Fruit fly (Drosophila melanogaster) whole organism, pupa: ENCODE measurements around the gene CG1622.

Experiments used
- CG10348 ChIP-seq: fragments of 200-800 bp; sonication (Bioruptor generic); IDR thresholded peaks from 2 replicates; pipeline ENCODE4 v1.3.6; 2022; ENCODE audit warnings: missing biosample characterization, missing genetic modification characterization
- CG12605 ChIP-seq: fragments of 200-800 bp; sonication (Bioruptor generic); IDR thresholded peaks from 2 replicates; pipeline ENCODE4 v1.3.6; 2022; ENCODE audit warnings: missing biosample characterization, missing genetic modification characterization
- CG13204 ChIP-seq: fragments of 200-800 bp; sonication (Bioruptor generic); optimal IDR thresholded peaks from 2 replicates; lab custom pipeline; 2018; ENCODE audit warnings: missing biosample characterization, mild to moderate bottlenecking, missing genetic modification characterization, moderate library complexity
- CG14655 ChIP-seq: fragments of 200-800 bp; sonication (Bioruptor generic); optimal IDR thresholded peaks from 3 replicates; lab custom pipeline; 2017; ENCODE audit warnings: mild to moderate bottlenecking, missing biosample characterization, missing genetic modification reagents, missing genetic modification characterization
- CG15710 ChIP-seq: fragments of 200-800 bp; sonication (Bioruptor generic); optimal IDR thresholded peaks from 2 replicates; lab custom pipeline; 2018; ENCODE audit warnings: missing biosample characterization, mild to moderate bottlenecking, missing genetic modification characterization, moderate library complexity
- CG17806 ChIP-seq: fragments of 200-800 bp; sonication (Bioruptor generic); optimal IDR thresholded peaks from 2 replicates; lab custom pipeline; 2018; ENCODE audit warnings: missing biosample characterization, mild to moderate bottlenecking, missing genetic modification characterization, moderate library complexity
- CG32121 ChIP-seq: fragments of 200-800 bp; sonication (Bioruptor generic); IDR thresholded peaks from 2 replicates; pipeline ENCODE4 v1.3.6; 2022; ENCODE audit warnings: missing biosample characterization, missing genetic modification characterization
- CG34367 ChIP-seq: fragments of 200-800 bp; sonication (Bioruptor generic); optimal IDR thresholded peaks from 2 replicates; lab custom pipeline; 2018; ENCODE audit warnings: missing biosample characterization, mild to moderate bottlenecking, missing genetic modification characterization
- CG4496 ChIP-seq: fragments of 200-800 bp; sonication (Bioruptor generic); IDR thresholded peaks from 3 replicates; pipeline ENCODE4 v1.3.6; 2022; ENCODE audit warnings: missing biosample characterization, missing genetic modification characterization
- CG8159 ChIP-seq: fragments of 200-800 bp; sonication (Bioruptor generic); optimal IDR thresholded peaks from 3 replicates; lab custom pipeline; 2018; ENCODE audit warnings: missing biosample characterization, mild to moderate bottlenecking, missing genetic modification characterization, moderate library complexity
- CG8301 ChIP-seq: fragments of 200-800 bp; sonication (Bioruptor generic); optimal IDR thresholded peaks from 2 replicates; lab custom pipeline; 2018; ENCODE audit warnings: missing biosample characterization, mild to moderate bottlenecking, missing genetic modification characterization
- CG9948 ChIP-seq: fragments of 200-800 bp; sonication (Bioruptor generic); optimal IDR thresholded peaks from 2 replicates; lab custom pipeline; 2018; ENCODE audit warnings: missing biosample characterization, mild to moderate bottlenecking, missing genetic modification characterization, moderate library complexity
- D1 ChIP-seq: fragments of 200-800 bp; sonication (Bioruptor generic); optimal IDR thresholded peaks from 2 replicates; lab custom pipeline; 2018; ENCODE audit warnings: missing biosample characterization, mild to moderate bottlenecking, missing genetic modification characterization, moderate library complexity
- EcR ChIP-seq: fragments of 200-800 bp; sonication (Bioruptor generic); optimal IDR thresholded peaks from 3 replicates; lab custom pipeline; 2019; ENCODE audit warnings: missing biosample characterization, missing genetic modification characterization, mild to moderate bottlenecking, moderate library complexity, missing genetic modification reagents
- Ets98B ChIP-seq: fragments of 200-800 bp; sonication (Bioruptor generic); IDR thresholded peaks from 2 replicates; pipeline ENCODE4 v1.3.6; 2022; ENCODE audit warnings: missing biosample characterization, missing genetic modification characterization
- Pif1A ChIP-seq: fragments of 200-800 bp; sonication (Bioruptor generic); optimal IDR thresholded peaks from 3 replicates; lab custom pipeline; 2016; ENCODE audit warnings: missing biosample characterization, missing genetic modification characterization
- Pif1B ChIP-seq: fragments of 200-800 bp; sonication (Bioruptor generic); optimal IDR thresholded peaks from 3 replicates; lab custom pipeline; 2016; ENCODE audit warnings: missing biosample characterization, missing genetic modification characterization
- Snoo ChIP-seq: fragments of 200-800 bp; sonication (Bioruptor generic); optimal IDR thresholded peaks from 3 replicates; lab custom pipeline; 2017; ENCODE audit warnings: missing biosample characterization, mild to moderate bottlenecking, missing genetic modification characterization, inconsistent platforms
- fd96Ca ChIP-seq: fragments of 200-800 bp; sonication (Bioruptor generic); IDR thresholded peaks from 3 replicates; pipeline ENCODE4 v1.3.6; 2022; ENCODE audit warnings: missing biosample characterization, missing genetic modification characterization
- gl ChIP-seq: fragments of 200-800 bp; sonication (Bioruptor generic); optimal IDR thresholded peaks from 2 replicates; lab custom pipeline; 2018; ENCODE audit warnings: missing biosample characterization, mild to moderate bottlenecking, missing genetic modification characterization
- rn ChIP-seq: fragments of 200-800 bp; sonication (Bioruptor generic); IDR thresholded peaks from 2 replicates; pipeline ENCODE4 v1.3.6; 2022; ENCODE audit warnings: missing biosample characterization, missing genetic modification characterization

The CG1622 gene

dm6 chrX:13313133-13313532, 16.3 kb downstream of the CG1622 start:
- TF ChIP-seq Pif1B (no peak), CG17806 (tag; lab: Kevin White, UChicago) (no peak), CG15710 (tag; lab: Kevin White, UChicago) (no peak), Snoo (tag; lab: Kevin White, UChicago) (no peak), fd96Ca (GFP tag; lab: Robert Waterston, UW) (no peak), CG8159 (no peak), CG4496 (GFP tag; lab: Robert Waterston, UW) (0 out of 3 replicates have a peak, but pooled peaks have one; percentile 16)
- TF ChIP-seq, all 21 proteins: peak for 1

DNA sequence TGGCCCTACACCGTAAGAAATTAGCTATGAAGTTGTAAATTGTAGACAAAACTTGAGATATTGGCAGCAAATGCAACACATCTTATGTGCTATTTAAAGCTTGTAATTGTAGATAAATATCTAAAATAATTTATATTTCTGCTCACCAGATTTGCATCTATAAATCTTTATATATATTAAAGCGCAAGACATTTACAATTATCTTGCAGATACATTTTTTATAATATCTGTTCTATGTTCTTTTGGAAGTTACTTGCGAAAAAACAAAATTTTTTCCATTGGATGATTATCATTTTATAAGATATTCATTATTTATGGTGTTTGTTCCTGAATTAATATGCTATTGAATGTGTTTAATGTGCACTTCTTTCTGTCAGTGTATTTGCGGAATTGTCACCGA, 17.4 kb downstream of the CG1622 start:
- TF ChIP-seq CG17806 (tag; lab: Kevin White, UChicago): peak; percentile 48
- TF ChIP-seq CG13204 (GFP tag; lab: Kevin White, UChicago): no peak
- peak; percentile 54 for TF ChIP-seq CG14655 (GFP tag; lab: Kevin White, UChicago)
- no peak for TF ChIP-seq CG10348 (GFP tag; lab: Robert Waterston, UW)
- no peak for TF ChIP-seq D1 (tag; lab: Kevin White, UChicago)
- TF ChIP-seq Ets98B (GFP tag; lab: Robert Waterston, UW): no peak
- TF ChIP-seq CG8159: peak; percentile 58
- TF ChIP-seq CG9948 (tag; lab: Kevin White, UChicago): peak; percentile 51
- peak; percentile 36 for TF ChIP-seq CG15710 (tag; lab: Kevin White, UChicago)
- no peak for TF ChIP-seq Pif1A (GFP tag; lab: Kevin White, UChicago)
- peak; percentile 21 for TF ChIP-seq CG8301 (tag; lab: Kevin White, UChicago)
- no peak for TF ChIP-seq CG32121 (GFP tag; lab: Robert Waterston, UW)
- no peak for TF ChIP-seq EcR
- no peak for TF ChIP-seq rn (GFP tag; lab: Robert Waterston, UW)
- TF ChIP-seq CG34367 (tag; lab: Kevin White, UChicago): peak; percentile 22
- no peak for TF ChIP-seq Pif1B
- no peak for TF ChIP-seq CG12605
- no peak for TF ChIP-seq Snoo (tag; lab: Kevin White, UChicago)
- TF ChIP-seq, all 21 proteins: peak for 7

- peak; percentile 37 for TF ChIP-seq Pif1B
- TF ChIP-seq CG4496 (GFP tag; lab: Robert Waterston, UW): 0 out of 3 replicates have a peak, but pooled peaks have one; percentile 42
- no peak for TF ChIP-seq CG15710 (tag; lab: Kevin White, UChicago)
- peak; percentile 54; the same call in 1 of the 2 replicates for TF ChIP-seq CG32121 (GFP tag; lab: Robert Waterston, UW)
- no peak for TF ChIP-seq CG34367 (tag; lab: Kevin White, UChicago)
- no peak for TF ChIP-seq CG8301 (tag; lab: Kevin White, UChicago)
- peak; percentile 11 for TF ChIP-seq CG14655 (GFP tag; lab: Kevin White, UChicago)
- TF ChIP-seq Ets98B (GFP tag; lab: Robert Waterston, UW): peak; percentile 41; the same call in 1 of the 2 replicates
Observed at dm6 chrX:13314789-13315462, 18.0 kb downstream of the CG1622 start.

DNA sequence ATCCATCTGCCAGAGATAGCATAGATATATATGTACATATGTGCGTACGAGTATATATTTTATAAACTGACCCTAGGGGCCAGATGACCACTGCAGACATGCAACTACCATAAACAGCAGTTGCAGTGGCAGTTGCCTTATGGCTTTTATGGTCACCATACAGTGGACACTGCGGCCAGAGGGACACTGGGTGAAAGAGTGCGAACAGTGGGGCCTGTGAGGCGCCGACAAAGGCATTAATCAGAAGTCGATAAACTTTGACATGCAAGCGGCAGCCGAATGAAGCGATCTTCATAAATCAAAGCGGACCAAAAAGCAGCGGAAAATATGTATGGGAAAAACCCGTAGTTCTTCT, 18.6 kb downstream of the CG1622 start:
- TF ChIP-seq Pif1A (GFP tag; lab: Kevin White, UChicago) (no peak), fd96Ca (GFP tag; lab: Robert Waterston, UW) (peak; percentile 37; the same call in 1 of the 3 replicates), CG12605 (no peak), rn (GFP tag; lab: Robert Waterston, UW) (no peak), EcR (no peak), Ets98B (GFP tag; lab: Robert Waterston, UW) (no peak), CG15710 (tag; lab: Kevin White, UChicago) (no peak), CG4496 (GFP tag; lab: Robert Waterston, UW) (peak; percentile 45), Pif1B (no peak), CG8301 (tag; lab: Kevin White, UChicago) (no peak), CG8159 (no peak), CG14655 (GFP tag; lab: Kevin White, UChicago) (no peak)

- peak; percentile 79 for TF ChIP-seq CG9948 (tag; lab: Kevin White, UChicago)
- 0 out of 2 replicates have a peak, but pooled peaks have one; percentile 29 for TF ChIP-seq rn (GFP tag; lab: Robert Waterston, UW)
- TF ChIP-seq CG8301 (tag; lab: Kevin White, UChicago): peak; percentile 79
- TF ChIP-seq CG15710 (tag; lab: Kevin White, UChicago): peak; percentile 87
- TF ChIP-seq CG12605: peak; percentile 70
- TF ChIP-seq CG13204 (GFP tag; lab: Kevin White, UChicago): peak; percentile 94
- peak; percentile 84 for TF ChIP-seq Pif1B
- TF ChIP-seq CG10348 (GFP tag; lab: Robert Waterston, UW): no peak
- peak; percentile 89 for TF ChIP-seq CG14655 (GFP tag; lab: Kevin White, UChicago)
- peak; percentile 91 for TF ChIP-seq Snoo (tag; lab: Kevin White, UChicago)
- peak; percentile 85 for TF ChIP-seq CG17806 (tag; lab: Kevin White, UChicago)
- TF ChIP-seq EcR: peak; percentile 86
- peak; percentile 92 for TF ChIP-seq CG8159
- peak; percentile 57; the same call in 1 of the 2 replicates for TF ChIP-seq Ets98B (GFP tag; lab: Robert Waterston, UW)
- TF ChIP-seq gl (tag; lab: Kevin White, UChicago): peak; percentile 95
- peak; percentile 65; the same call in 1 of the 3 replicates for TF ChIP-seq fd96Ca (GFP tag; lab: Robert Waterston, UW)
- peak; percentile 91 for TF ChIP-seq D1 (tag; lab: Kevin White, UChicago)
- peak; percentile 90 for TF ChIP-seq CG34367 (tag; lab: Kevin White, UChicago)
- peak; percentile 74 for TF ChIP-seq CG32121 (GFP tag; lab: Robert Waterston, UW)
- peak; percentile 70 for TF ChIP-seq CG4496 (GFP tag; lab: Robert Waterston, UW)
- peak; percentile 79 for TF ChIP-seq Pif1A (GFP tag; lab: Kevin White, UChicago)
Observed at dm6 chrX:13319376-13319883, 22.5 kb downstream of the CG1622 start.
